Worm (Caenorhabditis elegans) whole organism, midembryonic: ENCODE results near the gene sahd-1.

Experiments
- T22C8.4 ChIP-seq: fragments of 200-800 bp; sonication (Bioruptor generic); IDR thresholded peaks from 2 replicates; pipeline ENCODE4 v1.3.6; 2022; ENCODE audit warnings: missing genetic modification characterization, missing compliant biosample characterization
- med-1 ChIP-seq: sonication (generic microtip); optimal IDR thresholded peaks from 2 replicates; lab custom pipeline; 2017; ENCODE audit warnings: missing genetic modification characterization, mild to moderate bottlenecking, missing compliant biosample characterization, antibody characterized with exemption, missing genetic modification reagents; ENCODE audit not compliant: insufficient read depth
- ref-1 ChIP-seq: fragments of 200-800 bp; sonication (Bioruptor generic); conservative IDR thresholded peaks from 2 replicates; pipeline ENCODE4 v1.3.6; 2022; ENCODE audit warnings: missing genetic modification reagents, missing genetic modification characterization, missing compliant biosample characterization
- tab-1 ChIP-seq: fragments of 200-800 bp; sonication (Bioruptor generic); IDR thresholded peaks from 2 replicates; pipeline ENCODE4 v1.3.6; 2022; ENCODE audit warnings: missing genetic modification characterization, missing compliant biosample characterization

- TF ChIP-seq ref-1 (GFP tag; lab: Robert Waterston, UW), result no peak
- no peak for TF ChIP-seq tab-1 (GFP tag; lab: Robert Waterston, UW)
- no peak for TF ChIP-seq med-1
- no peak for TF ChIP-seq T22C8.4 (GFP tag; lab: Robert Waterston, UW)
Observed at ce11 chrII:5487844-5488243, 26.9 kb downstream of the sahd-1 start, which contains the start of gene nep-5.
